Fruit fly (Drosophila melanogaster) whole organism: ENCODE results near the gene CG15772.

ENCODE experiments used
- CG8478 ChIP-seq: fragments of >200 bp; optimal IDR thresholded peaks from 2 replicates; lab custom pipeline; 2018; ENCODE audit warnings: inconsistent platforms
- Dll ChIP-seq: fragments of >200 bp; optimal IDR thresholded peaks from 2 replicates; lab custom pipeline; 2017
- EcR ChIP-seq, 2 experiments: fragments of >200 bp; optimal IDR thresholded peaks; 2 replicates each; lab custom pipeline; 2017; ENCODE audit warnings: missing biosample characterization in 2 of 2, missing genetic modification characterization in 2 of 2, missing genetic modification reagents in 2 of 2
- pan ChIP-seq: fragments of >200 bp; optimal IDR thresholded peaks from 2 replicates; lab custom pipeline; 2017
- psq ChIP-seq: fragments of >200 bp; optimal IDR thresholded peaks from 2 replicates; lab custom pipeline; 2017
- usp ChIP-seq: fragments of >200 bp; optimal IDR thresholded peaks from 2 replicates; lab custom pipeline; 2017; ENCODE audit warnings: missing biosample characterization, missing genetic modification characterization, mixed read lengths

The CG15772 gene

DNA sequence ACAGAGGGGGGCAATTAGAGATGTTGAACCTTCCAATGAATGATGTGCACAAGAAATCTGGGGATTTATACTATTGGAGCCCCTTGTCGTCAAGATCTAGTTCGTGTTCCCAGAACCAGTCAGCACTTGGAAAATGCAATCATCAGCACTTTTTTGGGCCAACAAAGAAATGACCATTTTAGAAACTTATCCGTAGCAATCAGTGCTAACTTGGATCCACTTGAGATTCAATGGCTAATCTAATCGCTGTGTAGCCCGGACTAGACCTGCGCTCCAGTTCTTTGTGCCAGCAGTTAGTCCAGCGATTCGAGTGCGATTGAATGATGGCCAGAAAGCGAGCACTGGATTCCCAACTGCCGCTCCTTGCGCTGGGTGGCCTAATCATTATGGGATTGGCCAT, 19.6 kb upstream of the CG15772 start, which contains the start of gene CG15773:
Gene CG15773 (plus strand): TSS at position 301 of the 400 bp plus-strand sequence.
- no peak for TF ChIP-seq Dll
- no peak for TF ChIP-seq usp

DNA sequence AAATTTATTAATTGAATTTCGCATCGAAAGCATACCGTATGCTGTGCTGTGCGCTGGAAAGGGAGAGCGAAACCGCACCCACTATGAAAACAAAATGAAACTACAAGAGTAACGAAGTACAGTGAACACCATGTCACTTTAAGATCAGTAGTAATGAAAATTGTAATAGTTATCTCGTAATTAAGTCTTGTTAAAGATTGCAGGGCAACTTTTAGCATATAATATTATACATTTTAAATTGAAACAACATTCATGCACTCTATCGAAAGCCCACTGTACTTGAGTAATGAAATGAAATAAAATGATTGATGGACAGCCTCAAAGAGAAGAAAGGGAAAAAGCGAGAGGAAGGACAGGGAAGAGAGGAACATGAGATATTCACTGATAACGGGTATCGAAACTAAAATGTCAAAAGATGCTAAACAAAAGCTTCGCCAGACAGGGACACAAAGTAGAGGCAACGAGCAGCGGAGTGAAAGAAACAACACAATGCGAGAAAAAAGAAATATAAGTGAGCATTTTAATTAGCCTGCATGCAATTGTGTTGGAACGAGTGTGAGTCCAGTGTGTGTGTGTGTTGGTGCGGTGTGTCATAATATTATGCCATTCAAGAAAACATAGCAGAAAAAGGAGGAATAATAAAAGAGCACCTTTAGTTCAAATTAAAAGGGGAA, 16.6 kb upstream of the CG15772 start:
- TF ChIP-seq CG8478 (lab: Kevin White, UChicago) = no peak
- TF ChIP-seq psq (lab: Kevin White, UChicago) = no peak

DNA sequence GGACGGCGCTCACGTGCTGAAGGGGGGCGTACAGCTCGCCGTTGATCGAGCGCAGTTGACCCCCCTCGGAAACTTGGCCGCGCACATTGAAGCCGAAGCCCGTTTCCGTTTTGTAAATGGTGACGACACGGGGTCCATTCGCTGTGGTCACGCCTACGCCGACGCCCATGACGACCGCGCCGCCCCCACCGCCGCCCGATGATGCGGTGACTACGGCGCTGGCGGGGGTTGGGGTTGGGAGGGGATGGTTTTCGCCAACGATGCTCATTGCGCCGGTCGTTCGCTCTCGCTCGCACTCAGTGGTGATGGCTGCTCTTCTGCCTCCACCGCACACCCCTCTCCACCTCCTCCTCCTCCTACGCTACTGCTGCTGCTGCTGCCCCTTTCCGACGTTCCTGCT, 14.9 kb upstream of the CG15772 start:
- TF ChIP-seq Dll = no peak
- no peak for TF ChIP-seq pan (lab: Kevin White, UChicago)
- no peak for TF ChIP-seq EcR (GFP tag; optimal IDR thresholded peaks at IDR 0.05; lab: Kevin White, UChicago)
- TF ChIP-seq CG8478 (lab: Kevin White, UChicago) = no peak

DNA sequence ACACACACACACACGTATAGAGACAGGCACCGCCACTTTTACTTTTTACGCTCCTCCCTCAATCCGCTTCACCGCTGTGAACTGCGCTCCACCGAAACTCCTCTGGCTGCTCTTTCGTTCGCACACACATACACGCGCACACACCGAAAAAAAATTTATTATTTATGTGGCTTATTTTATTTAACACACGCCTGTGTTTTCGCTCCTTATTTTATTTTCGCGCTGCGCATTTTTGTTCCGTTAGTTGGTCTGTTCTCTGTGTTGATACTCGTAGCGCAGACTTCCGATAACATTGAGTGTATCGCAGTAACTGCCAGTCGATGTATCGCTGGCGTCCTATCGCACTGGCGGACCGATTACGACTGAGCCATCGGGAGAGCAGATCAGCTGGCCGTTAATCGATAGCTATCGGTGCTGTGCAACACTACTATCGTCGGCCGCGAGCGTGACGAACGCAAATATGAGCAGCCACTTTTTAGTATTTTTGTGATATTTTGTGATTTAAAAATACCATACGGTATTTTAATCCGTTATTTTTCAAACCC, 14.3 kb upstream of the CG15772 start, which contains the start of gene Snx27:
Gene Snx27 (minus strand): TSS at position 356 of the 545 bp plus-strand sequence.
- TF ChIP-seq EcR (GFP tag; optimal IDR thresholded peaks at IDR 0.05; lab: Kevin White, UChicago) = no peak
- no peak for TF ChIP-seq Dll
- TF ChIP-seq psq (lab: Kevin White, UChicago) = no peak

DNA sequence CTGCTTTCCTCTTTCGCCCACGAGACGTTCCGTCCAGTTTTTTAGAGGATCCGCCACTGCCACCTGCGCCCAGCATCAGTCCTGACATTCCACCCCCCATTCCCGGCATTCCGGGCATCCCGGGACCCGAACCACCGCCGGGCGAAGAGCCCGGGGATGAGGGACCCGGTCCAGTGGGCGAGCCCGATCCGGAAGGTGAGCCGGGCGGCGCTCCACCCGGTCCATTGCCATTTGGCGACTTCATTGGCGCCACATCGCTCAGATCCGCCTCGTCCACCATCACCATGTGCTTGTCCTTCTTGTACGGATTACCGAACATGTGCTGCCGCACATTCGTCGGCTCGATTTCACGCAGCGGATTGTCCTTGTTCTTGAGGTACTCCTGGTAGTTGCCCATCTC, 10.4 kb upstream of the CG15772 start:
- TF ChIP-seq usp (no peak), psq (lab: Kevin White, UChicago) (no peak), pan (lab: Kevin White, UChicago) (no peak), Dll (no peak), EcR (GFP tag; optimal IDR thresholded peaks at IDR 0.05; lab: Kevin White, UChicago) (no peak), CG8478 (lab: Kevin White, UChicago) (no peak)

DNA sequence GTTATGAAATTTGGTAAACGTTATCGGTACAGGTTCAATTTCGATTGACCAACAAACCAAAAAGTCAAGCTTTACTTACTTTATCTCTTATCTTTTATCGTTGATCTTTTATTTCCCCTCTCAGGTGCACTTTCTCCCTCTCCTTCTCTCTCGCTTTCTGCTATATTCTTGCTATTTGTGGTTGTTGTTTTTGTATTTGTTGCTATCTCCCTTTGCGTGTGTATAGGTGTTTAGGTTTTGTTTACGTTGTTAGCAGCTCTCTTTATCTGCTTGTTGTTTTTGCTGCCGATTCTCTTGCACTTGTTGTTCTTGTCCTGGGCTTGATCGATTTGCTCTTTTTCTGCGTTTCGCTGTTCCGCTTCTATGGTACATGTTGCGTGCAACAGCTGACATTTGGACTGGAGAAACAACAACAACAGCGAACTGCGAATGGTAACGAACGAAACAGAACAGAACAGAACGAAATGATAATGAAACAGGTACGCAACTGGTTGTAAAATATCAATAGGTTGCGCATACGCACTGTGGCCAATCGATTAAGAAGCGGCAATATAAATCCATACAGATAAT, 7.7 kb upstream of the CG15772 start:
- TF ChIP-seq EcR (GFP tag; optimal IDR thresholded peaks at IDR 0.05; lab: Kevin White, UChicago) (no peak), CG8478 (lab: Kevin White, UChicago) (no peak), pan (lab: Kevin White, UChicago) (no peak), usp (no peak), Dll (no peak), psq (lab: Kevin White, UChicago) (no peak)

DNA sequence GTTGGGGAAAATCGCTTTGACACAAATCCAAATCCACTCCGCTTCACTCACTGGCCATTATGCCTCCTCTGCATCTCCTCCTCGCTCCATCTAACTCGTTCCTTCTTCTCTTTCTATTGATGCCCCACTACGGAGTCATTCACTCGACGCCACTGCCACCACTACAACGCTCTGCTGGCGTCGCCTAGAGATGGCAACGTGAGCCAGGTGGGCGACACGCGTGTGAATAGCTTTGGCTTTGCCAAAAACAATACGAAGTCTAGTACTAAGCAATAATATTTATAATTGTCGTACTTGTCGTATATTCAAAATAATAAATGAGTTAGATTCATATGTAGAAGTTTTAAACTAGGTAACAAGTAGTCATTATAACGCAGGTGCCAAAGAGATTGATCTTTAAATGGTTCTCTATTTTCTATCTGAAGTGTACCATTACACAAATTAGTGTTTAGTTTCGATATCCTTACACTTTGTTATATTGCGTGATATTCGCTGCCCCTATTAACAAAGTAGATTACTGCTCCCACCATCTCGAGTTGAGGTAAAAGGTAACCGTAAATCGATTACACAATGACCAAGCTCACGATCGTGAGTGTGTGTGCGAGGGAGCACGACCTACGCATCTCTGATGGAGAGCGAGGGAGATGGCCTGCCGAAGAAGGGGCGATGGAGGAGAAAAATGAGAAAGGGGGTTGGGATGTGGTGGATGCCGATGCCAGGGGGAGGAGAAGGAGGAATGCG, 6.9 kb upstream of the CG15772 start:
- no peak for TF ChIP-seq Dll

DNA sequence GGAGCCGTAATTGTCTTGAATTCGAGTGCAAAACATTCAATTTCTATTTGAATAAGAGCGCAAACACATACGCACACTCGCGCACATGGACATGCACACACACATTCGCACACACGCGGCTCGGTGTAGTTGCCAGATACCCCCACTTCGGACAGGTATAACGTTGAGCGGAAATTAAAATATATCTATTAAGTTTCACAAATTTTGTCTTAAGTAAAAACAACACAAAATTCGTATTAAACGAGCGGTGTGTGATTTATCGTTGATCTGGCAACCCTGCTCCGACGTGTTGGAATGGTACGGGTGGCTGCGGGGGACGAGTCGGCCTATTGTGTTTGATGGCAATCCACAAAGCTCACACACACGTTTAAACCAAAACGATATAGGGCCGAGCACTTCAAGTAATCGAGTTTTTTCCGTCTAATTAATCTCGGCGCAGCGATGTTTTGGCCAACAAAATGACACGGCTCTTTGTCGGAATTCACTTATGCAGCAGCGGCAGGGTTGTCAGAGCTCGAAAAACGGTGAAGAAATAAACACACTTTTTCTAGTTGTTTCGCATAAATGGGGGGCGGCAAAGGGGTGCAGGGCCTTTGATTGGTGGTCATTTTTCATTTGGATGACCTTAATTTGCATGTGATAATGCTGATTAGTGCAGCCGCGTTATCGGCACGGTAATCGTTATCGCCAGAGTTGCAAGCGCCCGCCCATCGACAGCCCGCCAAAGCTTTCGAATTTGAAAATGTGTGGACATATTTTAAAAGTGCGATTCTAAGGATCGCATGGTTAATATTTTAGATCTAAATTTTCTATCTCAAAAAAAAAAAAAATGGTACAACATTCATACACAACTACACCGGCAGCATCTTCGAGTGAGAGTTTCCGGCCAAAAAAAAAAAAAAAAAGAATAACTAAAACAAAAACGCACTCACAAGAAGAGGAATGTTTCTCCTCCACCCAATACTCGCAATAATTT, 5.9 kb upstream of the CG15772 start:
- TF ChIP-seq usp = no peak
- TF ChIP-seq CG8478 (lab: Kevin White, UChicago) = no peak

DNA sequence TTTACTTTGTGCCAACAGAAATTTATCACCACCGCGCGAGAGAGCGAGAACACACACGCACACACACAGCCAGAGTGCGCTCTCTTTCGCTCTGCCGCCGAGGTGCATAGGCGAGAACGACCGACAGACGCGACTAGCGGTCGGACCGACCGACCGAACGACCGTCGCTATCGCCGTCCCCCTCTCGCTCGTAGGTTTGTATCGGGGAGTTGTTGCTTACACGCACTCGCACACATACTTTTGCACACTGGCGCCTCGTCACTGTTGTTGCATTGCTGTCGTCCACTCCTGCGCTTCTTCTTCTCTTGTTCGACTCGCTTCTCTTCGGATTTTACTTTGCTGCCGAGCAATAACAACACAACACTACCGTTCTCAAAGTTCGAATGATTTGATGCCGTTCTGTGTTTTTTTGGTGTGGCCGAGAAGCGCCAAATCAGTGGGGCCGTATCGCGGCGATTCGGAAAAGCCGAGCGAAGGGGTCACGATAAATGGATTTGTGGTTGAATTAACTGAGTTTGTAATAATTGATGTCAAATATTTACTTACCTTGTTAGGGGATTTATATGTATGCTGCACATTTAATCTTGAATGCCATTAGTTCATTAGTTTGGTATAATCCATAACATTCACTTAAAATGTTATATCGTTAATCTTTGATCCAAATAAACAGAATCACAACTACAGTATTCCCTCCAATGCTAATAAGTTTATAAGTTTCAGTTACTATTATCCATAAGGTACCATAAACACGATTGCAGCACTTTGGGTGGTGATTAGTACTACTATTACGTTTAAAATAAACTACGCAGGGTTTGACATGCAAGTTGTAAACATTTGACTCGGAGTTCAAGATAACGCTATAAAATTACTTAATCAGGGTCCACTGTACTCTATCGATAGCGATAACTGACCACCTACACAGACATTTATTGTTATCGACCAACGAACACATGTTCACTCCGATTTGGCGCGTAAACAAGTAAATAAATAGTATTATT, 4.9 kb upstream of the CG15772 start, which contains the start of the genes IntS6 and Rtel1:
Gene IntS6 (minus strand): TSS at position 391 of the 998 bp plus-strand sequence.
Gene Rtel1 (plus strand): TSS at position 884 of the 998 bp plus-strand sequence.
- TF ChIP-seq pan (lab: Kevin White, UChicago) = no peak
- no peak for TF ChIP-seq psq (lab: Kevin White, UChicago)
- no peak for TF ChIP-seq EcR (GFP tag; optimal IDR thresholded peaks at IDR 0.05; lab: Kevin White, UChicago)
- peak; percentile 58 for TF ChIP-seq Dll
- TF ChIP-seq usp = no peak
- peak; percentile 65 for TF ChIP-seq CG8478 (lab: Kevin White, UChicago)

DNA sequence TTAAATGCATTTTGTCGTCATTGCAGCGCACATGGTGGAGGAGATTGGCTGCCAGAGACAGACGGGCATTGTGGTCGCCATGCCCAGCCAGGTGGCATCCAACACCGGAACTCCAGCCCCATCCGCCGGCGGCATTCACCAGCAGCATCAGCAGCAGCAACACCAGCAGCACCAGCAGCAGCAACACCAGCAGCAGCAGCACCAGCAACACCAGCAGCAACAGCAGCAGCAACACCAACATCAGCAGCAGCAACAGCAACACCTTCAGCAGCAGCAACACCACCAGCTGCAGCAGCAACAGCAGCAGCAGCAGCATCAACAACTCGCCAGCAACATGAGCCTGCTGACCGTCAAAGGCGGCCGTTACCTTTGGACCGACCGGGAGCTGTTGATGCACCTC, 789 bp downstream of the CG15772 start:
- TF ChIP-seq Dll = no peak
- TF ChIP-seq pan (lab: Kevin White, UChicago) = no peak
- no peak for TF ChIP-seq usp
- no peak for TF ChIP-seq EcR (GFP tag; optimal IDR thresholded peaks at IDR 0.05; lab: Kevin White, UChicago)
- no peak for TF ChIP-seq CG8478 (lab: Kevin White, UChicago)
- TF ChIP-seq psq (lab: Kevin White, UChicago) = no peak
